Fruit fly (Drosophila melanogaster) whole organism, wandering third instar larva: ENCODE data around the gene CG42740.

Source experiments
- Dif ChIP-seq: fragments of 200-275, 200-300 bp; sonication (Bioruptor generic); optimal IDR thresholded peaks from 2 replicates; lab custom pipeline; 2018; ENCODE audit warnings: missing biosample characterization, missing genetic modification characterization; ENCODE audit not compliant: partially characterized antibody
- Myc ChIP-seq: fragments of >200 bp; optimal IDR thresholded peaks from 2 replicates; lab custom pipeline; 2017
- OdsH ChIP-seq: fragments of 200-800 bp; sonication (Bioruptor generic); optimal IDR thresholded peaks from 2 replicates; lab custom pipeline; 2016; ENCODE audit warnings: missing biosample characterization, mild to moderate bottlenecking, missing genetic modification characterization
- Sp1 ChIP-seq: fragments of 200-800 bp; sonication (Bioruptor generic); optimal IDR thresholded peaks from 3 replicates; lab custom pipeline; 2019; ENCODE audit warnings: missing biosample characterization, mild to moderate bottlenecking, missing genetic modification characterization, moderate library complexity
- br ChIP-seq: fragments of 200-800 bp; sonication (Bioruptor generic); optimal IDR thresholded peaks from 2 replicates; lab custom pipeline; 2016; ENCODE audit warnings: missing biosample characterization, missing genetic modification characterization
- dsf ChIP-seq: sonication (Bioruptor generic); optimal IDR thresholded peaks from 2 replicates; lab custom pipeline; 2016; ENCODE audit warnings: missing biosample characterization, missing genetic modification characterization, borderline replicate concordance
- fru ChIP-seq: fragments of 200-800 bp; sonication (Bioruptor generic); optimal IDR thresholded peaks from 3 replicates; lab custom pipeline; 2016; ENCODE audit warnings: missing biosample characterization, mild to moderate bottlenecking, missing genetic modification characterization
- h ChIP-seq: fragments of 200-800 bp; sonication (Bioruptor generic); optimal IDR thresholded peaks from 3 replicates; lab custom pipeline; 2016; ENCODE audit warnings: missing biosample characterization, mild to moderate bottlenecking, missing genetic modification characterization
- lola ChIP-seq: fragments of >200 bp; optimal IDR thresholded peaks from 2 replicates; lab custom pipeline; 2017; ENCODE audit warnings: missing biosample characterization, missing genetic modification characterization
- pan ChIP-seq: fragments of >200 bp; optimal IDR thresholded peaks from 2 replicates; lab custom pipeline; 2017
- psq ChIP-seq: fragments of 200-800 bp; sonication (Bioruptor generic); optimal IDR thresholded peaks from 3 replicates; lab custom pipeline; 2017; ENCODE audit warnings: missing biosample characterization, mild to moderate bottlenecking, missing genetic modification characterization, moderate library complexity
- usp ChIP-seq: fragments of >200 bp; optimal IDR thresholded peaks from 2 replicates; lab custom pipeline; 2017; ENCODE audit warnings: missing biosample characterization, missing genetic modification characterization

dm6 chr3R:30422871-30423270 is at the start of gene CG42740, which contains the start of gene CG2217:
- no peak for TF ChIP-seq h (GFP tag; lab: Kevin White, UChicago)
- no peak for TF ChIP-seq Sp1 (GFP tag; lab: Kevin White, UChicago)
- no peak for TF ChIP-seq Myc
- TF ChIP-seq lola (GFP tag; lab: Kevin White, UChicago): no peak
- no peak for TF ChIP-seq br (GFP tag; lab: Kevin White, UChicago)
- TF ChIP-seq dsf (GFP tag; lab: Kevin White, UChicago): no peak
- no peak for TF ChIP-seq psq (GFP tag; lab: Kevin White, UChicago)
- no peak for TF ChIP-seq usp (GFP tag; lab: Kevin White, UChicago)
- no peak for TF ChIP-seq OdsH (GFP tag; lab: Kevin White, UChicago)
- no peak for TF ChIP-seq fru (GFP tag; lab: Kevin White, UChicago)
- no peak for TF ChIP-seq pan (lab: Kevin White, UChicago)
- TF ChIP-seq Dif (GFP tag; lab: Kevin White, UChicago): no peak
